Worm (Caenorhabditis elegans) whole organism, L3 larva: Measurements from ENCODE around the gene nuo-1.

Source experiments
- R02D3.7 ChIP-seq: fragments of 150-350 bp; optimal IDR thresholded peaks from 2 replicates; lab custom pipeline; 2014; ENCODE audit warnings: missing biosample characterization, missing genetic modification characterization
- daf-12 ChIP-seq: fragments of 150-350 bp; optimal IDR thresholded peaks from 2 replicates; lab custom pipeline; 2014; ENCODE audit warnings: missing biosample characterization, missing genetic modification reagents, missing genetic modification characterization
- elt-2 ChIP-seq: sonication (generic microtip); optimal IDR thresholded peaks from 2 replicates; lab custom pipeline; 2016; ENCODE audit warnings: missing genetic modification reagents, mild to moderate bottlenecking, missing genetic modification characterization, missing compliant biosample characterization
- fkh-10 ChIP-seq: sonication (generic microtip); optimal IDR thresholded peaks from 2 replicates; lab custom pipeline; 2017; ENCODE audit warnings: missing biosample characterization, missing genetic modification reagents, missing genetic modification characterization
- jun-1 ChIP-seq: fragments of 150-350 bp; optimal IDR thresholded peaks from 2 replicates; lab custom pipeline; 2014; ENCODE audit warnings: missing biosample characterization, missing genetic modification reagents, missing genetic modification characterization
- lin-39 ChIP-seq: fragments of 150-350 bp; optimal IDR thresholded peaks from 2 replicates; lab custom pipeline; 2018; ENCODE audit warnings: missing biosample characterization, missing genetic modification reagents, missing genetic modification characterization
- nhr-11 ChIP-seq: fragments of 150-350 bp; optimal IDR thresholded peaks from 2 replicates; lab custom pipeline; 2014; ENCODE audit warnings: missing biosample characterization, missing genetic modification characterization
- nhr-23 ChIP-seq: fragments of 150-350 bp; optimal IDR thresholded peaks from 2 replicates; lab custom pipeline; 2014; ENCODE audit warnings: missing biosample characterization, missing genetic modification reagents, missing genetic modification characterization
- nhr-43 ChIP-seq: sonication (generic microtip); optimal IDR thresholded peaks from 2 replicates; lab custom pipeline; 2016; ENCODE audit warnings: mild to moderate bottlenecking, missing genetic modification characterization, missing compliant biosample characterization; ENCODE audit not compliant: poor library complexity, severe bottlenecking
- pqm-1 ChIP-seq: fragments of 150-350 bp; optimal IDR thresholded peaks from 2 replicates; lab custom pipeline; 2017; ENCODE audit warnings: missing biosample characterization, missing genetic modification characterization, inconsistent platforms
- unc-62 ChIP-seq: fragments of 150-350 bp; sonication (generic microtip); optimal IDR thresholded peaks from 4 replicates; lab custom pipeline; 2014; ENCODE audit warnings: missing biosample characterization, missing genetic modification reagents, missing genetic modification characterization
- zag-1 ChIP-seq: fragments of 150-350 bp; optimal IDR thresholded peaks from 2 replicates; lab custom pipeline; 2014; ENCODE audit warnings: missing biosample characterization, missing genetic modification characterization

- TF ChIP-seq fkh-10 (GFP tag; lab: Kevin White, UChicago) (no peak), unc-62 (GFP tag; lab: Kevin White, UChicago) (no peak), jun-1 (tag; lab: Kevin White, UChicago) (no peak), zag-1 (tag; lab: Kevin White, UChicago) (no peak), nhr-43 (tag; lab: Kevin White, UChicago) (no peak), lin-39 (tag; lab: Kevin White, UChicago) (no peak), pqm-1 (no peak), nhr-11 (tag; lab: Kevin White, UChicago) (no peak), daf-12 (tag; lab: Kevin White, UChicago) (no peak), nhr-23 (tag; lab: Kevin White, UChicago) (no peak), elt-2 (tag; lab: Kevin White, UChicago) (no peak), R02D3.7 (tag; lab: Kevin White, UChicago) (no peak)
Measured at ce11 chrII:11052526-11052925, 45.1 kb upstream of the nuo-1 start.
